Worm (Caenorhabditis elegans) whole organism, L2 larva: Measurements from ENCODE around the gene tdp-1.

Source experiments
- C34F6.9 ChIP-seq: fragments of 150-350 bp; optimal IDR thresholded peaks from 2 replicates; lab custom pipeline; 2014; ENCODE audit warnings: missing biosample characterization, missing genetic modification characterization
- F13H6.1 ChIP-seq: sonication (generic microtip); optimal IDR thresholded peaks from 2 replicates; lab custom pipeline; 2016; ENCODE audit warnings: missing genetic modification characterization, missing compliant biosample characterization
- R02D3.7 ChIP-seq: fragments of 150-350 bp; optimal IDR thresholded peaks from 2 replicates; lab custom pipeline; 2014; ENCODE audit warnings: missing biosample characterization, missing genetic modification characterization
- Y55F3AM.14 ChIP-seq: fragments of 200-800 bp; sonication (Bioruptor generic); optimal IDR thresholded peaks from 2 replicates; lab custom pipeline; 2018; ENCODE audit warnings: mild to moderate bottlenecking, missing genetic modification characterization, missing compliant biosample characterization
- ZK546.5 ChIP-seq: sonication (generic microtip); optimal IDR thresholded peaks from 2 replicates; lab custom pipeline; 2017; ENCODE audit warnings: missing biosample characterization, missing genetic modification characterization
- alr-1 ChIP-seq: fragments of 150-350 bp; optimal IDR thresholded peaks from 2 replicates; lab custom pipeline; 2014; ENCODE audit warnings: missing biosample characterization, missing genetic modification characterization
- aly-2 ChIP-seq: fragments of 150-350 bp; optimal IDR thresholded peaks from 2 replicates; lab custom pipeline; 2014; ENCODE audit warnings: missing biosample characterization, missing genetic modification characterization
- ama-1 ChIP-seq: fragments of 150-350 bp; optimal IDR thresholded peaks from 2 replicates; lab custom pipeline; 2018; ENCODE audit warnings: inconsistent platforms
- ceh-16 ChIP-seq: fragments of 150-350 bp; optimal IDR thresholded peaks from 2 replicates; lab custom pipeline; 2014; ENCODE audit warnings: missing biosample characterization, missing genetic modification characterization
- ceh-82 ChIP-seq: fragments of 150-350 bp; optimal IDR thresholded peaks from 2 replicates; lab custom pipeline; 2014; ENCODE audit warnings: missing biosample characterization, missing genetic modification characterization
- crh-2 ChIP-seq: sonication (generic microtip); optimal IDR thresholded peaks from 2 replicates; lab custom pipeline; 2017; ENCODE audit warnings: missing biosample characterization, missing genetic modification characterization
- dmd-4 ChIP-seq: sonication (generic microtip); optimal IDR thresholded peaks from 2 replicates; lab custom pipeline; 2017; ENCODE audit warnings: missing biosample characterization, missing genetic modification characterization
- egl-27 ChIP-seq: sonication (generic microtip); optimal IDR thresholded peaks from 3 replicates; lab custom pipeline; 2017; ENCODE audit warnings: missing biosample characterization, missing genetic modification reagents, missing genetic modification characterization
- elt-1 ChIP-seq: fragments of 150-350 bp; optimal IDR thresholded peaks from 2 replicates; lab custom pipeline; 2014; ENCODE audit warnings: missing biosample characterization, missing genetic modification characterization
- elt-3 ChIP-seq: sonication (generic microtip); optimal IDR thresholded peaks from 2 replicates; lab custom pipeline; 2017; ENCODE audit warnings: missing biosample characterization, missing genetic modification characterization
- fos-1 ChIP-seq: fragments of 150-350 bp; optimal IDR thresholded peaks from 2 replicates; lab custom pipeline; 2014; ENCODE audit warnings: missing biosample characterization, missing genetic modification characterization
- gmeb-1 ChIP-seq: fragments of 150-350 bp; optimal IDR thresholded peaks from 2 replicates; lab custom pipeline; 2014; ENCODE audit warnings: missing biosample characterization, missing genetic modification characterization
- lin-11 ChIP-seq: fragments of 150-350 bp; sonication (generic microtip); optimal IDR thresholded peaks from 2 replicates; lab custom pipeline; 2014; ENCODE audit warnings: missing biosample characterization, missing genetic modification characterization, inconsistent platforms, mixed read lengths
- lin-13 ChIP-seq: fragments of 150-350 bp; optimal IDR thresholded peaks from 2 replicates; lab custom pipeline; 2014; ENCODE audit warnings: missing biosample characterization, missing genetic modification reagents, missing genetic modification characterization
- lin-39 ChIP-seq: fragments of 150-350 bp; optimal IDR thresholded peaks from 2 replicates; lab custom pipeline; 2014; ENCODE audit warnings: missing biosample characterization, missing genetic modification reagents, missing genetic modification characterization
- lsy-2 ChIP-seq, 2 experiments: fragments of 150-350 bp in 1 of 2; sonication (generic microtip) in 1 of 2; optimal IDR thresholded peaks; 2 replicates each; lab custom pipeline; 2014 to 2017; ENCODE audit warnings: missing biosample characterization in 2 of 2, missing genetic modification characterization in 2 of 2
- mab-5 ChIP-seq: fragments of 150-350 bp; optimal IDR thresholded peaks from 2 replicates; lab custom pipeline; 2014; ENCODE audit warnings: missing biosample characterization, missing genetic modification characterization
- mbf-1 ChIP-seq: sonication (generic microtip); optimal IDR thresholded peaks from 2 replicates; lab custom pipeline; 2017; ENCODE audit warnings: missing biosample characterization, missing genetic modification characterization
- mdl-1 ChIP-seq, 2 experiments: fragments of 150-350 bp in 1 of 2; sonication (generic microtip) in 1 of 2; optimal IDR thresholded peaks; 2 replicates each; lab custom pipeline; 2017; ENCODE audit warnings: missing biosample characterization in 2 of 2, missing genetic modification characterization in 2 of 2
- nhr-11 ChIP-seq: fragments of 150-350 bp; optimal IDR thresholded peaks from 2 replicates; lab custom pipeline; 2014; ENCODE audit warnings: missing biosample characterization, missing genetic modification characterization
- nhr-12 ChIP-seq: fragments of 150-350 bp; optimal IDR thresholded peaks from 2 replicates; lab custom pipeline; 2014; ENCODE audit warnings: missing biosample characterization, missing genetic modification characterization
- nhr-129 ChIP-seq: fragments of 150-350 bp; optimal IDR thresholded peaks from 2 replicates; lab custom pipeline; 2014; ENCODE audit warnings: missing biosample characterization, missing genetic modification characterization
- nhr-21 ChIP-seq: fragments of 150-350 bp; optimal IDR thresholded peaks from 2 replicates; lab custom pipeline; 2014; ENCODE audit warnings: missing biosample characterization, missing genetic modification characterization
- nhr-23 ChIP-seq: fragments of 150-350 bp; optimal IDR thresholded peaks from 2 replicates; lab custom pipeline; 2014; ENCODE audit warnings: missing biosample characterization, missing genetic modification reagents, missing genetic modification characterization
- nhr-237 ChIP-seq: fragments of 150-350 bp; optimal IDR thresholded peaks from 2 replicates; lab custom pipeline; 2014; ENCODE audit warnings: missing biosample characterization, missing genetic modification characterization
- nhr-25 ChIP-seq: fragments of 150-350 bp; sonication (generic microtip); optimal IDR thresholded peaks from 3 replicates; lab custom pipeline; 2014; ENCODE audit warnings: missing biosample characterization, missing genetic modification characterization
- nhr-6 ChIP-seq: fragments of 150-350 bp; optimal IDR thresholded peaks from 2 replicates; lab custom pipeline; 2014; ENCODE audit warnings: missing biosample characterization, missing genetic modification characterization
- nhr-77 ChIP-seq: fragments of 150-350 bp; optimal IDR thresholded peaks from 2 replicates; lab custom pipeline; 2014; ENCODE audit warnings: missing biosample characterization, missing genetic modification characterization
- peb-1 ChIP-seq: fragments of 150-350 bp; optimal IDR thresholded peaks from 2 replicates; lab custom pipeline; 2014; ENCODE audit warnings: missing biosample characterization, missing genetic modification characterization
- sem-4 ChIP-seq: fragments of 150-350 bp; optimal IDR thresholded peaks from 2 replicates; lab custom pipeline; 2014; ENCODE audit warnings: missing biosample characterization, missing genetic modification reagents, missing genetic modification characterization
- skn-1 ChIP-seq: sonication (generic microtip); optimal IDR thresholded peaks from 2 replicates; lab custom pipeline; 2017; ENCODE audit warnings: missing biosample characterization, missing genetic modification characterization
- sma-3 ChIP-seq: sonication (generic microtip); optimal IDR thresholded peaks from 2 replicates; lab custom pipeline; 2016; ENCODE audit warnings: missing genetic modification reagents, missing genetic modification characterization, missing compliant biosample characterization
- sma-9 ChIP-seq, 2 experiments: fragments of 150-350 bp in 1 of 2; sonication (generic microtip) in 1 of 2; optimal IDR thresholded peaks; 2 replicates each; lab custom pipeline; 2014 to 2016; ENCODE audit warnings: missing genetic modification characterization in 2 of 2, mild to moderate bottlenecking in 1 of 2, missing biosample characterization in 1 of 2, missing compliant biosample characterization in 1 of 2, missing genetic modification reagents in 1 of 2, moderate library complexity in 1 of 2
- snpc-4 ChIP-seq: fragments of 150-350 bp; optimal IDR thresholded peaks from 2 replicates; lab custom pipeline; 2014; ENCODE audit warnings: missing biosample characterization, missing genetic modification characterization
- unc-39 ChIP-seq: fragments of 150-350 bp; optimal IDR thresholded peaks from 2 replicates; lab custom pipeline; 2014; ENCODE audit warnings: missing biosample characterization, missing genetic modification characterization
- unc-55 ChIP-seq: fragments of 150-350 bp; sonication (generic microtip); optimal IDR thresholded peaks from 3 replicates; lab custom pipeline; 2014; ENCODE audit warnings: missing biosample characterization, missing genetic modification reagents, missing genetic modification characterization
- unc-62 ChIP-seq: fragments of 150-350 bp; optimal IDR thresholded peaks from 2 replicates; lab custom pipeline; 2014; ENCODE audit warnings: missing biosample characterization, missing genetic modification reagents, missing genetic modification characterization
- zag-1 ChIP-seq: fragments of 150-350 bp; optimal IDR thresholded peaks from 2 replicates; lab custom pipeline; 2014; ENCODE audit warnings: missing biosample characterization, missing genetic modification characterization
- ztf-1 ChIP-seq: fragments of 200-800 bp; sonication (Bioruptor generic); conservative IDR thresholded peaks from 2 replicates; pipeline ENCODE4 v1.3.6; 2022; ENCODE audit warnings: missing genetic modification characterization, missing compliant biosample characterization
- ztf-11 ChIP-seq: sonication (generic microtip); optimal IDR thresholded peaks from 2 replicates; lab custom pipeline; 2017; ENCODE audit warnings: missing biosample characterization, missing genetic modification characterization
- ztf-4 ChIP-seq: fragments of 150-350 bp; optimal IDR thresholded peaks from 2 replicates; lab custom pipeline; 2014; ENCODE audit warnings: missing biosample characterization, missing genetic modification characterization

The tdp-1 gene

ce11 chrII:8962206-8962605, 35.4 kb upstream of the tdp-1 start (continued):
- TF ChIP-seq nhr-129 (tag; lab: Kevin White, UChicago) (peak; percentile 8), F13H6.1 (tag; lab: Kevin White, UChicago) (peak; percentile 30), C34F6.9 (tag; lab: Kevin White, UChicago) (peak; percentile 37), lin-39 (peak; percentile 27), ama-1 (lab: Kevin White, UChicago) (no peak), ceh-16 (no peak), alr-1 (tag; lab: Kevin White, UChicago) (no peak), nhr-21 (no peak), R02D3.7 (tag; lab: Kevin White, UChicago) (no peak), unc-62 (GFP tag; lab: Kevin White, UChicago) (no peak), snpc-4 (tag; lab: Kevin White, UChicago) (no peak), skn-1 (tag; lab: Kevin White, UChicago) (no peak), elt-3 (tag; lab: Kevin White, UChicago) (no peak), unc-39 (tag; lab: Kevin White, UChicago) (no peak), crh-2 (tag; lab: Kevin White, UChicago) (peak; percentile 23), ceh-82 (tag; lab: Kevin White, UChicago) (no peak), aly-2 (no peak), peb-1 (tag; lab: Kevin White, UChicago) (no peak)

- TF ChIP-seq nhr-11 (tag; lab: Kevin White, UChicago): no peak
- TF ChIP-seq mab-5: no peak
- TF ChIP-seq ztf-11: no peak
- no peak for TF ChIP-seq mdl-1 (tag; optimal IDR thresholded peaks at IDR 0.05; lab: Kevin White, UChicago)
- no peak for TF ChIP-seq snpc-4 (tag; lab: Kevin White, UChicago)
- TF ChIP-seq peb-1 (tag; lab: Kevin White, UChicago): no peak
- TF ChIP-seq skn-1 (tag; lab: Kevin White, UChicago): no peak
- TF ChIP-seq crh-2 (tag; lab: Kevin White, UChicago): no peak
- no peak for TF ChIP-seq alr-1 (tag; lab: Kevin White, UChicago)
- no peak for TF ChIP-seq zag-1
- TF ChIP-seq elt-3 (tag; lab: Kevin White, UChicago): no peak
- no peak for TF ChIP-seq ztf-1 (GFP tag; lab: Robert Waterston, UW)
- no peak for TF ChIP-seq unc-55 (GFP tag; lab: Kevin White, UChicago)
- no peak for TF ChIP-seq lin-13 (GFP tag; lab: Kevin White, UChicago)
- no peak for TF ChIP-seq nhr-77
- TF ChIP-seq elt-1: no peak
- TF ChIP-seq nhr-12 (tag; lab: Kevin White, UChicago): no peak
These were observed 33.6 kb upstream of the tdp-1 start, which contains the start of gene sftd-3 for ce11 chrII:8964049-8964448. sftd-3 (minus strand) TSS chrII:8964149.

- no peak for TF ChIP-seq nhr-23 (tag; lab: Kevin White, UChicago)
- no peak for TF ChIP-seq mab-5
- TF ChIP-seq elt-1: no peak
- no peak for TF ChIP-seq alr-1 (tag; lab: Kevin White, UChicago)
- no peak for TF ChIP-seq snpc-4 (tag; lab: Kevin White, UChicago)
- TF ChIP-seq nhr-6 (tag; lab: Kevin White, UChicago): no peak
- peak in 1 of 2 experiments; percentile 66 for TF ChIP-seq lsy-2 (tag; optimal IDR thresholded peaks at IDR 0.05; lab: Kevin White, UChicago)
- TF ChIP-seq crh-2 (tag; lab: Kevin White, UChicago): peak; percentile 40
- TF ChIP-seq sem-4 (tag; lab: Kevin White, UChicago): no peak
- TF ChIP-seq nhr-129 (tag; lab: Kevin White, UChicago): peak; percentile 60
- TF ChIP-seq mdl-1 (tag; optimal IDR thresholded peaks at IDR 0.05; lab: Kevin White, UChicago): no peak
- no peak for TF ChIP-seq Y55F3AM.14
- TF ChIP-seq unc-55 (GFP tag; lab: Kevin White, UChicago): peak; percentile 78
- no peak for TF ChIP-seq gmeb-1 (tag; lab: Kevin White, UChicago)
- no peak for TF ChIP-seq egl-27
- TF ChIP-seq sma-9 (GFP tag; optimal IDR thresholded peaks at IDR 0.05; lab: Kevin White, UChicago): no peak
- TF ChIP-seq sma-9 (tag; optimal IDR thresholded peaks at IDR 0.05; lab: Kevin White, UChicago): no peak
- TF ChIP-seq nhr-25 (tag; lab: Kevin White, UChicago): no peak
- TF ChIP-seq lin-13 (GFP tag; lab: Kevin White, UChicago): no peak
- no peak for TF ChIP-seq ZK546.5 (tag; lab: Kevin White, UChicago)
- no peak for TF ChIP-seq ceh-16
- TF ChIP-seq nhr-21: no peak
- TF ChIP-seq skn-1 (tag; lab: Kevin White, UChicago): no peak
- TF ChIP-seq unc-62 (GFP tag; lab: Kevin White, UChicago): no peak
- peak; percentile 55 for TF ChIP-seq C34F6.9 (tag; lab: Kevin White, UChicago)
- TF ChIP-seq lin-11: peak; percentile 52
- TF ChIP-seq ztf-11: no peak
- TF ChIP-seq unc-39 (tag; lab: Kevin White, UChicago): no peak
- peak; percentile 32 for TF ChIP-seq fos-1
- TF ChIP-seq mbf-1: no peak
- no peak for TF ChIP-seq ztf-4
- no peak for TF ChIP-seq nhr-12 (tag; lab: Kevin White, UChicago)
- TF ChIP-seq zag-1: no peak
- no peak for TF ChIP-seq sma-3 (GFP tag; lab: Kevin White, UChicago)
- no peak for TF ChIP-seq dmd-4 (tag; lab: Kevin White, UChicago)
- no peak for TF ChIP-seq aly-2
- no peak for TF ChIP-seq nhr-237 (tag; lab: Kevin White, UChicago)
These were observed 32.8 kb upstream of the tdp-1 start, which contains the start of the genes ndub-3 and C18E9.2 for ce11 chrII:8964835-8965234. ndub-3 (minus strand) TSS chrII:8964890. C18E9.2 (plus strand) TSS chrII:8965006.
